Worm (Caenorhabditis elegans): ENCODE results near the gene T13C5.7.

Gene T13C5.7

ce11 chrX:6150949-6151519 is 29.4 kb upstream of the T13C5.7 start:
- TF ChIP-seq unc-62 (GFP tag; optimal IDR thresholded peaks at IDR 0.05 in 1 of 2) (peak in 1 of 2 experiments; percentile 60), unc-62 (tag; optimal IDR thresholded peaks at IDR 0.05) (no peak), nhr-25 (tag; optimal IDR thresholded peaks at IDR 0.05; ENCODE audit: borderline replicate concordance, insufficient read depth) (no peak), daf-16 (GFP tag; optimal IDR thresholded peaks at IDR 0.05) (peak in 1 of 2 experiments; percentile 41), daf-16 (tag; optimal IDR thresholded peaks at IDR 0.05) (no peak), hlh-11 (tag; optimal IDR thresholded peaks at IDR 0.05) (peak; percentile 37), lin-15B (tag; optimal IDR thresholded peaks at IDR 0.05) (no peak)

DNA sequence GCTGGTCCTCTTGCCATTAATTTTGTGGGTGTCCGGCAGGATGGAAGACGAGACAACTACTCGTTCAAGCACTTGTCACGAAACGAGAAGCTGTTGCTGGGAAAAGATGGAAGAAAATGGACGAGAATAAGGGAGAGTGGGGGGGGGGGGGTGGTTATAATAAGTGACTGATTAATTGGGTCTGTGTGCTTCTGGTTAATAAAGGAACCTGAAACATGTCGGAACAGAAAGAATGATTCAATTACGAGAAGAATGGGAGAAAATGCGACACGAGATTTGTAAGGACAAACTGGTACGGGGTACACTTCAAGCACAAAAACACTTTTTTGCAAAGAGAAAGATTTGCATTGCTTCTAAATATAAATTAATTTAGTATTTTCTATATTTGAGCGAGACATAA is 25.0 kb upstream of the T13C5.7 start:
- TF ChIP-seq duxl-1 (tag; optimal IDR thresholded peaks at IDR 0.05; ENCODE audit: poor library complexity) (no peak), lsy-2 (tag; optimal IDR thresholded peaks at IDR 0.05) (no peak), ZK546.5 (tag; optimal IDR thresholded peaks at IDR 0.05) (no peak), ceh-20 (GFP tag; IDR thresholded peaks at IDR 0.05) (no peak), lin-1 (GFP tag; IDR thresholded peaks at IDR 0.05) (no peak), nhr-237 (tag; optimal IDR thresholded peaks at IDR 0.05) (no peak)

DNA sequence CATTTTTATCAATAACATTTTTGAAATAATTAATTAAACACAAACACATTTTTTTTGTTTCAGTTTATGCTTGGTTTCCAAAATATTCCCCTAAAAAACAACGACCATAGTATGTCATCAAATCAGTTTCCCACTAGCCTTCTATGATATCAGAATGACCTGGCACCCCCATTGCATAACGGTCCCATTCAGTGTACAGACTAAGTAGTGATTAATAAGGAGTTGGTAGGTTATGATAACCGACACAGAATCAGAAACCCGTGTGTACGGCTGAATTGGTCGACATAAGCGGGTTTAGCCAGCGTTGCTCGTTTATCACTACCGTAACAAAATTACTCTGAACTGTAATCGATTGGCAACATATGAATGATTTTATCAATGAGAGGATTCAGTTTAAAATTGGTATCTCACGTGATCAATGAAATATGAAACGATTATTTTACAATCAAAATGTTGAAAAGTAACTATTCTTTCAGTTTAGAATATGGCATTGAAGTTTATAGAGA is 22.9 kb upstream of the T13C5.7 start:
- TF ChIP-seq Y48G9A.11 (GFP tag; IDR thresholded peaks at IDR 0.05) = no peak
- TF ChIP-seq nhr-77 (tag; optimal IDR thresholded peaks at IDR 0.05) = no peak
- no peak for TF ChIP-seq aly-2 (tag; optimal IDR thresholded peaks at IDR 0.05)
- no peak for TF ChIP-seq hlh-30 (tag; optimal IDR thresholded peaks at IDR 0.05; ENCODE audit: insufficient read depth)
- peak; percentile 39 for TF ChIP-seq aha-1 (tag)

DNA sequence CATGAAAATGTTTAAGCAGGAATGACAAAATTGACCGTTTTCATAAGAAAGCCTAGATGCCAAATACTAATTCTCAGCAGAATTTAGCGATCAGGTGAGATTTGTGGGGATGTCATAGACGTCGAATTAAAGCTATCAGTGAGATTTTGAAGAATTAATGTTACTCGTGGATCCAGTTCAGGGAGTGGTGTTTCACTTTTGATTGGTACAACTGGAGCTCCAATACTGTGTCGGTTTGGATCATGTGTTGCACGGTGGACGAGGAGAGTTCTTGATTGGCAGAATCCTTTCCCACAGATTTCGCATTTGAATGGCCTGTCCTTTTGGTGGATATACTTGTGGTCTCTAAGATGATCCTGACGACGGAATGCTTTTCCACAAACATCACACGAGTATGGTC is 20.8 kb upstream of the T13C5.7 start:
- TF ChIP-seq lsy-2 (tag; optimal IDR thresholded peaks at IDR 0.05) (no peak), T26A8.4 (GFP tag; IDR thresholded peaks at IDR 0.05) (no peak), unc-62 (GFP tag; optimal IDR thresholded peaks at IDR 0.05 in 1 of 2) (peak in 1 of 2 experiments; percentile 91), unc-62 (tag; optimal IDR thresholded peaks at IDR 0.05) (no peak), daf-16 (GFP tag; optimal IDR thresholded peaks at IDR 0.05) (no peak), daf-16 (tag; optimal IDR thresholded peaks at IDR 0.05) (no peak), lin-29 (GFP tag; IDR thresholded peaks at IDR 0.05) (no peak), D1046.2 (GFP tag; IDR thresholded peaks at IDR 0.05) (no peak)

DNA sequence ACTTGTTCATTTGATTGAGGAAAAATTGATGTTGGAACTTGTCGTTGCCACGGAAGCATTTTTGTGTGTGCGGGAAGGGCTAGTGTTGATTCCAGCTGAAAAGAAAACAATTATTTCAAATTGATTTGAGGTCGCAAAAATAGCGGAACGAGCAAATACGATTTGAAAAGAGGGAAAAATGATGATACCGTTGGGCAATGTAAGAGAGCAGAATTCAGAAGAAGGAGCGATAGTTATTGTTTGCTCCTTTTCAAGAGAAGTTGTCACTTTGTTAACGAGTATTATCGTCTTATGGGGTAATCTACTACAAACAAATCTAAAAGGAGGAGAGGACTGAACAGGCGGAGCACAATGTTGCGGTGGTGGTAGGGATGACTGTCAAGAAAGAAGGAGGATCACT is 20.0 kb upstream of the T13C5.7 start, which contains the start of gene odd-2:
Gene odd-2 (minus strand): TSS at position 101 of the 400 bp plus-strand sequence.
- TF ChIP-seq aha-1 (tag) = peak; percentile 66
- TF ChIP-seq dmd-9 (GFP tag; IDR thresholded peaks at IDR 0.05) = no peak
- TF ChIP-seq zip-2 (tag; optimal IDR thresholded peaks at IDR 0.05) = no peak
- no peak for TF ChIP-seq nhr-41 (GFP tag; IDR thresholded peaks at IDR 0.05)
- no peak for TF ChIP-seq saeg-2 (GFP tag; IDR thresholded peaks at IDR 0.05)

ce11 chrX:6162037-6162436 is 18.4 kb upstream of the T13C5.7 start:
- TF ChIP-seq lin-29 (GFP tag; IDR thresholded peaks at IDR 0.05) = no peak
- no peak for TF ChIP-seq ZK337.2 (GFP tag; IDR thresholded peaks at IDR 0.05)
- TF ChIP-seq set-16 (GFP tag; IDR thresholded peaks at IDR 0.05) = peak; percentile 71
- TF ChIP-seq mxl-2 (GFP tag; conservative IDR thresholded peaks at IDR 0.05) = 0 out of 2 replicates have a peak, but pooled peaks have one; percentile 24

- peak in 1 of 2 experiments; percentile 89 for TF ChIP-seq unc-62 (GFP tag; optimal IDR thresholded peaks at IDR 0.05 in 1 of 2)
- no peak for TF ChIP-seq unc-62 (tag; optimal IDR thresholded peaks at IDR 0.05)
- peak; percentile 37 for TF ChIP-seq dmd-6 (GFP tag; IDR thresholded peaks at IDR 0.05)
- no peak for TF ChIP-seq snpc-4 (tag; optimal IDR thresholded peaks at IDR 0.05)
- no peak for TF ChIP-seq zip-11 (GFP tag; IDR thresholded peaks at IDR 0.05)
- no peak for TF ChIP-seq daf-16 (GFP tag; optimal IDR thresholded peaks at IDR 0.05)
- TF ChIP-seq daf-16 (tag; optimal IDR thresholded peaks at IDR 0.05) = peak; percentile 17
These were observed 13.0 kb upstream of the T13C5.7 start for ce11 chrX:6167376-6167775.

Measured in whole organism, L4 larva.